Worm (Caenorhabditis elegans) whole organism, L3 larva: ENCODE results near the gene C08B6.18.

Source experiments
- elt-2 ChIP-seq: sonication (generic microtip); optimal IDR thresholded peaks from 2 replicates; lab custom pipeline; 2016; ENCODE audit warnings: missing genetic modification reagents, mild to moderate bottlenecking, missing genetic modification characterization, missing compliant biosample characterization
- lin-39 ChIP-seq: fragments of 150-350 bp; optimal IDR thresholded peaks from 2 replicates; lab custom pipeline; 2018; ENCODE audit warnings: missing biosample characterization, missing genetic modification reagents, missing genetic modification characterization
- nhr-11 ChIP-seq: fragments of 150-350 bp; optimal IDR thresholded peaks from 2 replicates; lab custom pipeline; 2014; ENCODE audit warnings: missing biosample characterization, missing genetic modification characterization

ce11 chrV:10174632-10175075, 40.7 kb upstream of the C08B6.18 start:
- TF ChIP-seq elt-2 (no peak), lin-39 (peak; percentile 85), nhr-11 (tag; lab: Kevin White, UChicago) (peak; percentile 79)
